Worm (Caenorhabditis elegans): Measurements from ENCODE around the gene sre-20.
A peak's percentile ranks its signal among the peaks of the same experiment; 100 is the strongest.

The sre-20 gene

ce11 chrV:12780248-12780647, 4.5 kb downstream of the sre-20 start (continued):
- TF ChIP-seq mxl-1 (tag; optimal IDR thresholded peaks at IDR 0.05), result peak; percentile 72
- no peak for TF ChIP-seq F57C9.4 (tag; optimal IDR thresholded peaks at IDR 0.05)
- TF ChIP-seq snpc-1.1 (tag; optimal IDR thresholded peaks at IDR 0.05; ENCODE audit: insufficient read depth), result peak; percentile 2
- TF ChIP-seq attf-6 (GFP tag; IDR thresholded peaks at IDR 0.05), result no peak

- TF ChIP-seq lin-40 (tag; optimal IDR thresholded peaks at IDR 0.05) (no peak), unc-130 (GFP tag; optimal IDR thresholded peaks at IDR 0.05) (no peak), lsy-27 (tag; optimal IDR thresholded peaks at IDR 0.05; ENCODE audit: borderline replicate concordance, insufficient read depth) (no peak), ccch-3 (GFP tag; optimal IDR thresholded peaks at IDR 0.05) (no peak), ztf-25 (GFP tag; IDR thresholded peaks at IDR 0.05) (no peak), zfh-2 (GFP tag; conservative IDR thresholded peaks at IDR 0.05) (no peak), attf-5 (GFP tag; optimal IDR thresholded peaks at IDR 0.05) (no peak), nfya-2 (GFP tag; IDR thresholded peaks at IDR 0.05) (no peak), bed-2 (GFP tag; IDR thresholded peaks at IDR 0.05) (no peak), T26A5.8 (tag; optimal IDR thresholded peaks at IDR 0.05) (no peak), ets-4 (GFP tag; optimal IDR thresholded peaks at IDR 0.05) (no peak), aptf-3 (GFP tag; IDR thresholded peaks at IDR 0.05) (no peak), nhr-90 (tag; optimal IDR thresholded peaks at IDR 0.05) (no peak), Y79H2A.3 (GFP tag; conservative IDR thresholded peaks at IDR 0.05) (no peak), Y67H2A.10 (GFP tag; conservative IDR thresholded peaks at IDR 0.05) (no peak), ceh-27 (GFP tag; optimal IDR thresholded peaks at IDR 0.05) (no peak), sdz-38 (tag; optimal IDR thresholded peaks at IDR 0.05) (no peak)
Measured at ce11 chrV:12773852-12774251, 10.9 kb downstream of the sre-20 start.

ce11 chrV:12773222-12773621, 11.5 kb downstream of the sre-20 start, which contains the start of gene ZC455.1:
Gene ZC455.1, plus strand, starts transcription at chrV:12773522.
- TF ChIP-seq hsf-1 (GFP tag; IDR thresholded peaks at IDR 0.05) (no peak), ceh-58 (GFP tag; IDR thresholded peaks at IDR 0.05) (no peak), pha-4 (tag; optimal IDR thresholded peaks at IDR 0.05) (no peak), ccch-3 (GFP tag; optimal IDR thresholded peaks at IDR 0.05) (no peak), akir-1 (GFP tag; optimal IDR thresholded peaks at IDR 0.05) (no peak), ceh-91 (GFP tag; IDR thresholded peaks at IDR 0.05) (no peak), ekl-4 (GFP tag; IDR thresholded peaks at IDR 0.05) (no peak), C06A6.2 (GFP tag; conservative IDR thresholded peaks at IDR 0.05) (no peak), nhr-179 (tag; optimal IDR thresholded peaks at IDR 0.05) (no peak), Y53G8AR.9 (GFP tag; conservative IDR thresholded peaks at IDR 0.05) (no peak), tbp1 (GFP tag; optimal IDR thresholded peaks at IDR 0.05) (no peak), nhr-120 (GFP tag; IDR thresholded peaks at IDR 0.05) (no peak), ztf-25 (GFP tag; IDR thresholded peaks at IDR 0.05) (no peak), mcd-1 (GFP tag; IDR thresholded peaks at IDR 0.05) (no peak), T07F8.4 (tag; optimal IDR thresholded peaks at IDR 0.05) (no peak), hmg-20 (GFP tag; IDR thresholded peaks at IDR 0.05) (no peak)

- TF ChIP-seq ztf-3 (GFP tag; optimal IDR thresholded peaks at IDR 0.05) (no peak), tlf-1 (GFP tag; optimal IDR thresholded peaks at IDR 0.05) (no peak), gei-17 (GFP tag; optimal IDR thresholded peaks at IDR 0.05) (no peak), lin-54 (GFP tag; optimal IDR thresholded peaks at IDR 0.05) (no peak), athp-1 (tag; optimal IDR thresholded peaks at IDR 0.05) (no peak), snpc-4 (GFP tag; optimal IDR thresholded peaks at IDR 0.05) (no peak), snpc-4 (tag; optimal IDR thresholded peaks at IDR 0.05) (no peak), T07F8.4 (tag; optimal IDR thresholded peaks at IDR 0.05) (no peak), T26A5.8 (tag; optimal IDR thresholded peaks at IDR 0.05) (no peak)
Measured at ce11 chrV:12768946-12769345, 15.8 kb downstream of the sre-20 start, which contains the start of gene srt-43. Gene srt-43, plus strand, starts transcription at chrV:12769246.
